Fruit fly (Drosophila melanogaster) whole organism, adult: ENCODE measurements around the gene nuf.

ENCODE experiments used
- CG1620 ChIP-seq: fragments of 200-800 bp; sonication (Bioruptor generic); optimal IDR thresholded peaks from 2 replicates; lab custom pipeline; 2016; ENCODE audit warnings: missing biosample characterization, missing genetic modification characterization
- CG33017 ChIP-seq: fragments of 200-800 bp; sonication (Bioruptor generic); optimal IDR thresholded peaks from 2 replicates; lab custom pipeline; 2018; ENCODE audit warnings: missing biosample characterization, mild to moderate bottlenecking, missing genetic modification characterization, moderate library complexity
- CG5204 ChIP-seq: fragments of 200-800 bp; sonication (Bioruptor generic); optimal IDR thresholded peaks from 2 replicates; lab custom pipeline; 2016; ENCODE audit warnings: missing biosample characterization, missing genetic modification characterization
- CG7045 ChIP-seq: fragments of 200-800 bp; sonication (Bioruptor generic); optimal IDR thresholded peaks from 2 replicates; lab custom pipeline; 2017; ENCODE audit warnings: missing biosample characterization, mild to moderate bottlenecking, missing genetic modification characterization
- Hr96 ChIP-seq: fragments of 200-800 bp; sonication (Bioruptor generic); optimal IDR thresholded peaks from 2 replicates; lab custom pipeline; 2016; ENCODE audit warnings: missing biosample characterization, missing genetic modification characterization
- Mnt ChIP-seq: fragments of 200-800 bp; sonication (Bioruptor generic); optimal IDR thresholded peaks from 2 replicates; lab custom pipeline; 2016; ENCODE audit warnings: missing biosample characterization, mild to moderate bottlenecking, missing genetic modification characterization
- bab1 ChIP-seq: fragments of 200-800 bp; sonication (Bioruptor generic); optimal IDR thresholded peaks from 3 replicates; lab custom pipeline; 2019; ENCODE audit warnings: missing biosample characterization, mild to moderate bottlenecking, missing genetic modification characterization, moderate library complexity
- cic ChIP-seq: fragments of 200-800 bp; sonication (Bioruptor generic); optimal IDR thresholded peaks from 2 replicates; lab custom pipeline; 2017; ENCODE audit warnings: missing biosample characterization, mild to moderate bottlenecking, missing genetic modification characterization, moderate library complexity
- cnc ChIP-seq, 2 experiments: fragments of >200 bp; optimal IDR thresholded peaks; 2 replicates each; lab custom pipeline; 2017
- kay ChIP-seq: fragments of 200-800 bp; sonication (Bioruptor generic); peaks from one replicate; lab custom pipeline; 2016; ENCODE audit warnings: missing biosample characterization, missing genetic modification characterization, borderline replicate concordance
- ovo ChIP-seq: fragments of 200-800 bp; sonication (Bioruptor generic); optimal IDR thresholded peaks from 2 replicates; lab custom pipeline; 2016; ENCODE audit warnings: missing biosample characterization, missing genetic modification characterization
- pad ChIP-seq: fragments of 200-800 bp; sonication (Bioruptor generic); optimal IDR thresholded peaks from 3 replicates; lab custom pipeline; 2017; ENCODE audit warnings: missing biosample characterization, missing genetic modification characterization, mild to moderate bottlenecking, moderate library complexity, missing genetic modification reagents
- tj ChIP-seq: fragments of 200-800 bp; sonication (Bioruptor generic); optimal IDR thresholded peaks from 3 replicates; lab custom pipeline; 2017; ENCODE audit warnings: missing biosample characterization, mild to moderate bottlenecking, missing genetic modification characterization, moderate library complexity
- toe ChIP-seq: fragments of 200-800 bp; sonication (Bioruptor generic); optimal IDR thresholded peaks from 2 replicates; lab custom pipeline; 2016; ENCODE audit warnings: missing biosample characterization, missing genetic modification characterization

Gene nuf

DNA sequence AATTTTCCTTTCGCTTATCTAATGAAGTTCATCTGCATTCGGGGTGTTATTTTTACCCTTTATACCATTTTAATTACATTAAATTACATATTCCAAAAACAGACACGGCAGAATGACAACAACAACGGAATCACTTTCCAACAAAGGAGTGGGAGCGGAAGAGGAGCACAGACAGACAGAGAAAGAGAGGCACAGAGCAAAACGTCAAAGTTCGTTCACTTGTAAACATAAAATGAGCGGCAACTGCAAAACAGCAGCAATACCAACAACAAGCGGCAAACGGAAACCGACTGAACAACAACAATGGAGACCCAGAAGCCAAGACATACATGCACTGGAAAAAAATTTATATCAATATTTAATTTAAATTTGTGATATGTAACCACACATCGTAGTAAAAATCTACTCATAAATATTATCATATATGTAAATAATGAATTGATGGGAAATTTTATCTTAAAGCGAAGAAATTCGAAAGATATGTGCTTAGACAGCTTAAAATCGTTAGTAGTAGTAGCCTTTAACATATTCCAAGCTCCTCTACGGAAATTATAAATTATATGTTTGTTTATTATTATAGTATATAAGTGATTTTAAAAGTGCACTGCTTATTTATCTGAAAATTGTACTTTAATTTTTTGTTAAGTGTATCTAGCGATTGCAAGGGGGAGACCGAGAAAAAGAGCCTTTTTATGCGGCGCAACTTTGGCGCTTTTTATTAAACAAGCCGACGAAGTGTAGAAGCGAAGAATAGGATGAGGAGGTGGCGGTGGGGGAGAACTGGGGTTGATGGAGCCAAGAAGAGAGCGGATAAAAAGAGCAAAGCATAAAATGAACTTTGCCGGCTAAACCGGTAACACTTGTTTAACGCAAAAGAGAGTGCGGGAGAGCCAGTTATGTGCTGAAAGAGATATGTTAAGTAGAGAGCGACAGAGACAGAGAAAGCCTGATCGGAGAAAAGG is 81.7 kb downstream of the nuf start:
- no peak for TF ChIP-seq kay (GFP tag; lab: Kevin White, UChicago)
- TF ChIP-seq CG33017 (tag; lab: Kevin White, UChicago), result no peak
- no peak for TF ChIP-seq toe (GFP tag; lab: Kevin White, UChicago)
- TF ChIP-seq CG7045, result no peak
- TF ChIP-seq tj, result peak; percentile 49
- no peak for TF ChIP-seq Mnt (GFP tag; lab: Kevin White, UChicago)
- TF ChIP-seq Hr96 (GFP tag; lab: Kevin White, UChicago), result no peak
- TF ChIP-seq ovo (GFP tag; lab: Kevin White, UChicago), result no peak
- no peak for TF ChIP-seq cic (GFP tag; lab: Kevin White, UChicago)
- peak; percentile 81 for TF ChIP-seq bab1
- TF ChIP-seq pad, result no peak

DNA sequence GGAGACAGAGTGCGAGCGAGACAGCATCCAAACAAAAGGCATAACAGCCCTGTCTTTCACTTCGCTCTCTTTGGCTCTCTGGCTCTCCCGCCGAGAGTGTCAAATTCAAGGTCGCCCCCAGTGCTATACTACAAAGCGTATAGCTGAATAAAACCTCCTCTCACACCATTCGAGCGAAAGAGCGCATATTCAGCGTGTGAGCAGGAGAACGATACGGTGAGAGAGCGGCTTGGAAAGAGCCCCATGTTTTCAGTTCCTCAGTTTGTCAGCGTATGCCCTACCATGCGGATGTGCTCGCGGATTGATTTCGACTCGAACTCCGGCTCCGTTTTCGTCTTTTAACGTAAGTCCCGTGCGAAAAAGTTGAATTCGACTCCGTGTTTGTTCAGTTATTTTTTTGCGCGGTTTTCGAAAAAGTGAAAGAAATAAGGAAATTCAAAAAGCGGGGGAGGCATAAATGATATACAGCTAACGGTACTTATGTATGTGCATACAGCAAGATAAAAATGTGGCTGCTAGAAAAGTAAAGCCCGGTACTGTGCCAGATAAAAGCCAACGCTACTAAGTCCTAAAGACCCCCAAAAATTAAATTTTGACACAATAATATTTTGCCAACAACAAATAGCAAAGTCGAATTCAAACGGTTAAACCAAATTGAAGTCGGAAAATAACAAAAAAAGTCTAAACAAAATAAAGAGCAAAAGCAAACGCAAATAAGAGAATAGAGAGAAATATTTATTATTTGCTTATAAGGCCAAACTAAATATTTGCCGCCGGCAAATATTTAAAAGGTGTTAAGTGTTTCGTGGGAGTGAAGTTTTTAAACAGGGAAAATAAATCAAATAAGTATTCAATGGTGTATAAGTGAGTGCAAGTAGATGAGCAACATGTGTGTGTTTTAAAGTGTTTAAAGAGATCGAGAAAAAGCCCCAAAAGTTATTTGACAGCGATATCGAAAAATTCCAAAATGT is 83.7 kb downstream of the nuf start, which contains the start of gene fz:
Gene fz, plus strand, starts transcription at position 256 of the 971 bp plus-strand sequence.
- TF ChIP-seq tj (no peak), kay (GFP tag; lab: Kevin White, UChicago) (no peak), CG33017 (tag; lab: Kevin White, UChicago) (no peak), pad (peak; percentile 90), cic (GFP tag; lab: Kevin White, UChicago) (no peak), CG1620 (no peak)

DNA sequence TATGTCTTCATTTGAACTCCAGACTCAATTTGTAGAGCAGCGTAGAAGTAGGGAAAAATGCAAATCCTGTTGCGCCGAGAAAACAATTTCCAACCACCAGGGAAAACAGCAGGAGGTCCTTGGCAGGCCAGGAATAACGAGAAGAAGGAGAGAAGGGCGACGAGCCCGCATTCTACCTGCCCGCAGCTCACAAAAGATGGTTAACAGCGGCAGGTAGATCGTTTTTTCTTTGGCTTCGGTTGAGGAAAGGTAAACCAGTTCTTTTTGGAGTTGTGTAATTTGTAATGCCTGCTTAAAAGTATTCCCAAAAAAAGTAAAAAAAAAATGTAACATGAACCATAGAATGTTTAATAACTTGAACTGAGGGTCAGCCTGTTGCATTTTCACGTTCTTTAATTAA is 85.5 kb downstream of the nuf start:
- TF ChIP-seq cic (GFP tag; lab: Kevin White, UChicago) (no peak), CG7045 (no peak), Mnt (GFP tag; lab: Kevin White, UChicago) (no peak), cnc (optimal IDR thresholded peaks at IDR 0.05; lab: Kevin White, UChicago) (no peak), kay (GFP tag; lab: Kevin White, UChicago) (no peak), CG33017 (tag; lab: Kevin White, UChicago) (no peak)

DNA sequence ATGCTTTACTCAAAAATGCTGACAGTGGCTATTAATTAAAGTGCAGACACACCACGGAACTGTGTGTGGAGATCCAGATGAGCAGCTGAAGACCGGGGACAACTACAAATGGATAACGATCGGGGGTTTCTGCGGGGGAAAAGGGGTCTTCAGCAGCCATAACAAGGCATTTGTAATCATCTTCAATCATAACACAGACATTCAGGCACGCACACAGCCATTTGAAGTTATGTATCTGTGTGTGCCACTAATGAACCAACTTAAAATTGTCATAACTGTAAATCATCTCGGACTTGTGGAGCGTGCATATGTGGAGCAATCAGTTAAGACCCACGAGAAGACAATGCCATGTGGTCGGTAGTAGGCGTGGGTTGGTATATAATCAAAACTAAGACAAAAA is 91.5 kb downstream of the nuf start:
- TF ChIP-seq pad, result no peak
- TF ChIP-seq CG5204 (GFP tag; lab: Kevin White, UChicago), result no peak
- no peak for TF ChIP-seq Hr96 (GFP tag; lab: Kevin White, UChicago)
- TF ChIP-seq toe (GFP tag; lab: Kevin White, UChicago), result no peak
